Worm (Caenorhabditis elegans): Measurements from ENCODE around the gene K03B4.6.

K03B4.6 gene

ce11 chrV:4676812-4677211, 820 bp upstream of the K03B4.6 start:
- TF ChIP-seq M03D4.4 (tag; optimal IDR thresholded peaks at IDR 0.05): no peak
- TF ChIP-seq tbx-8 (GFP tag; optimal IDR thresholded peaks at IDR 0.05): no peak
- no peak for TF ChIP-seq nhr-2 (tag; optimal IDR thresholded peaks at IDR 0.05)
- no peak for TF ChIP-seq unc-120 (tag; optimal IDR thresholded peaks at IDR 0.05; ENCODE audit: poor library complexity, severe bottlenecking)
- TF ChIP-seq ceh-83 (GFP tag; optimal IDR thresholded peaks at IDR 0.05): no peak
- TF ChIP-seq elt-1 (tag; optimal IDR thresholded peaks at IDR 0.05; ENCODE audit: borderline replicate concordance, insufficient read depth): no peak
- no peak for TF ChIP-seq cnd-1 (tag; optimal IDR thresholded peaks at IDR 0.05)

- no peak for TF ChIP-seq drap-1 (GFP tag; optimal IDR thresholded peaks at IDR 0.05)
- TF ChIP-seq nhr-28 (tag; optimal IDR thresholded peaks at IDR 0.05): no peak
- TF ChIP-seq tbx-8 (GFP tag; optimal IDR thresholded peaks at IDR 0.05): no peak
- no peak for TF ChIP-seq sptf-1 (tag; optimal IDR thresholded peaks at IDR 0.05)
- TF ChIP-seq bed-3 (GFP tag; optimal IDR thresholded peaks at IDR 0.05): no peak
- TF ChIP-seq cnd-1 (tag; optimal IDR thresholded peaks at IDR 0.05): no peak
- TF ChIP-seq nhr-237 (tag; optimal IDR thresholded peaks at IDR 0.05): no peak
- no peak for TF ChIP-seq snpc-4 (tag; optimal IDR thresholded peaks at IDR 0.05)
- no peak for TF ChIP-seq nhr-12 (tag; optimal IDR thresholded peaks at IDR 0.05)
- no peak for TF ChIP-seq flh-1 (GFP tag; optimal IDR thresholded peaks at IDR 0.05)
- no peak for TF ChIP-seq zip-8 (tag; optimal IDR thresholded peaks at IDR 0.05)
- TF ChIP-seq hlh-1 (tag; optimal IDR thresholded peaks at IDR 0.05): no peak
- TF ChIP-seq M03D4.4 (tag; optimal IDR thresholded peaks at IDR 0.05): no peak
- TF ChIP-seq unc-62 (GFP tag; optimal IDR thresholded peaks at IDR 0.05): no peak
- TF ChIP-seq elt-1 (tag; optimal IDR thresholded peaks at IDR 0.05; ENCODE audit: borderline replicate concordance, insufficient read depth): no peak
- TF ChIP-seq blmp-1 (tag; optimal IDR thresholded peaks at IDR 0.05): no peak
- no peak for TF ChIP-seq mls-2 (tag; optimal IDR thresholded peaks at IDR 0.05)
- no peak for TF ChIP-seq ceh-43 (GFP tag; optimal IDR thresholded peaks at IDR 0.05)
- TF ChIP-seq unc-39 (tag; optimal IDR thresholded peaks at IDR 0.05): no peak
- TF ChIP-seq ceh-39 (tag; optimal IDR thresholded peaks at IDR 0.05): no peak
Observed at ce11 chrV:4674506-4674905, 1.5 kb downstream of the K03B4.6 start, which contains the start of gene K03B4.8. Gene K03B4.8 (minus strand): TSS chrV:4674606.

- TF ChIP-seq blmp-1 (tag; optimal IDR thresholded peaks at IDR 0.05) (no peak), sem-2 (GFP tag; optimal IDR thresholded peaks at IDR 0.05) (no peak), lin-13 (tag; optimal IDR thresholded peaks at IDR 0.05) (no peak), ceh-43 (GFP tag; optimal IDR thresholded peaks at IDR 0.05) (no peak), unc-120 (tag; optimal IDR thresholded peaks at IDR 0.05; ENCODE audit: poor library complexity, severe bottlenecking) (no peak), mls-2 (tag; optimal IDR thresholded peaks at IDR 0.05) (no peak), cnd-1 (tag; optimal IDR thresholded peaks at IDR 0.05) (no peak), unc-62 (GFP tag; optimal IDR thresholded peaks at IDR 0.05) (no peak)
Observed at ce11 chrV:4672487-4672886, 3.5 kb downstream of the K03B4.6 start, which contains the start of gene K03B4.9. Gene K03B4.9 (minus strand): TSS chrV:4672587.

ce11 chrV:4668636-4669035, 7.4 kb downstream of the K03B4.6 start, which contains the start of gene srx-77:
Gene srx-77 (minus strand): TSS chrV:4668736.
- TF ChIP-seq mls-2 (tag; optimal IDR thresholded peaks at IDR 0.05) (no peak), unc-39 (tag; optimal IDR thresholded peaks at IDR 0.05) (no peak), lin-13 (tag; optimal IDR thresholded peaks at IDR 0.05) (no peak), M03D4.4 (tag; optimal IDR thresholded peaks at IDR 0.05) (no peak), ceh-39 (tag; optimal IDR thresholded peaks at IDR 0.05) (no peak), sem-2 (GFP tag; optimal IDR thresholded peaks at IDR 0.05) (no peak), mab-5 (tag; optimal IDR thresholded peaks at IDR 0.05) (no peak), ham-2 (GFP tag; optimal IDR thresholded peaks at IDR 0.05) (no peak), hlh-1 (tag; optimal IDR thresholded peaks at IDR 0.05) (no peak), nhr-76 (tag; optimal IDR thresholded peaks at IDR 0.05) (no peak), bed-3 (GFP tag; optimal IDR thresholded peaks at IDR 0.05) (no peak), elt-1 (tag; optimal IDR thresholded peaks at IDR 0.05; ENCODE audit: borderline replicate concordance, insufficient read depth) (no peak)

- TF ChIP-seq ham-2 (GFP tag; optimal IDR thresholded peaks at IDR 0.05): peak; percentile 54
- no peak for TF ChIP-seq mep-1 (tag; optimal IDR thresholded peaks at IDR 0.05)
Observed at ce11 chrV:4667062-4667461, 8.9 kb downstream of the K03B4.6 start.

ce11 chrV:4665651-4666050, 10.3 kb downstream of the K03B4.6 start, which contains the start of gene srx-73:
Gene srx-73 (minus strand): TSS chrV:4665751.
- TF ChIP-seq unc-120 (tag; optimal IDR thresholded peaks at IDR 0.05; ENCODE audit: poor library complexity, severe bottlenecking) (no peak), snpc-4 (tag; optimal IDR thresholded peaks at IDR 0.05) (no peak), bed-3 (GFP tag; optimal IDR thresholded peaks at IDR 0.05) (no peak), flh-1 (GFP tag; optimal IDR thresholded peaks at IDR 0.05) (no peak), nhr-76 (tag; optimal IDR thresholded peaks at IDR 0.05) (no peak), ceh-83 (GFP tag; optimal IDR thresholded peaks at IDR 0.05) (no peak), mep-1 (tag; optimal IDR thresholded peaks at IDR 0.05) (no peak), lin-32 (GFP tag; optimal IDR thresholded peaks at IDR 0.05) (no peak), zip-8 (tag; optimal IDR thresholded peaks at IDR 0.05) (no peak), mab-5 (tag; optimal IDR thresholded peaks at IDR 0.05) (no peak), ces-1 (GFP tag; optimal IDR thresholded peaks at IDR 0.05) (no peak), nhr-28 (tag; optimal IDR thresholded peaks at IDR 0.05) (no peak), sem-2 (GFP tag; optimal IDR thresholded peaks at IDR 0.05) (no peak), pha-4 (tag; optimal IDR thresholded peaks at IDR 0.05) (no peak), elt-3 (tag; optimal IDR thresholded peaks at IDR 0.05) (no peak), blmp-1 (tag; optimal IDR thresholded peaks at IDR 0.05) (no peak), hlh-1 (tag; optimal IDR thresholded peaks at IDR 0.05) (no peak), mls-2 (tag; optimal IDR thresholded peaks at IDR 0.05) (no peak)
